Worm (Caenorhabditis elegans): ENCODE measurements around the gene C39D10.5.

Gene C39D10.5

ce11 chrX:7847413-7847812 lies 44.8 kb downstream of the C39D10.5 start, which contains the start of gene C54D2.6:
TSS of gene C54D2.6 (minus strand) at chrX:7847513.
- no peak for TF ChIP-seq B0310.2 (tag; optimal IDR thresholded peaks at IDR 0.05)
- no peak for TF ChIP-seq hnd-1 (tag; optimal IDR thresholded peaks at IDR 0.05)
- TF ChIP-seq F13C5.2 (tag; optimal IDR thresholded peaks at IDR 0.05), result no peak
- TF ChIP-seq scrt-1 (GFP tag; IDR thresholded peaks at IDR 0.05), result no peak
- TF ChIP-seq ama-1 (optimal IDR thresholded peaks at IDR 0.05), result no peak
- no peak for TF ChIP-seq tra-4 (tag; optimal IDR thresholded peaks at IDR 0.05)
- TF ChIP-seq tbx-11 (GFP tag; IDR thresholded peaks at IDR 0.05), result no peak
- no peak for TF ChIP-seq hmg-4 (GFP tag; optimal IDR thresholded peaks at IDR 0.05)
- no peak for TF ChIP-seq ets-7 (tag; optimal IDR thresholded peaks at IDR 0.05)
- TF ChIP-seq ceh-36 (tag; optimal IDR thresholded peaks at IDR 0.05), result no peak

DNA sequence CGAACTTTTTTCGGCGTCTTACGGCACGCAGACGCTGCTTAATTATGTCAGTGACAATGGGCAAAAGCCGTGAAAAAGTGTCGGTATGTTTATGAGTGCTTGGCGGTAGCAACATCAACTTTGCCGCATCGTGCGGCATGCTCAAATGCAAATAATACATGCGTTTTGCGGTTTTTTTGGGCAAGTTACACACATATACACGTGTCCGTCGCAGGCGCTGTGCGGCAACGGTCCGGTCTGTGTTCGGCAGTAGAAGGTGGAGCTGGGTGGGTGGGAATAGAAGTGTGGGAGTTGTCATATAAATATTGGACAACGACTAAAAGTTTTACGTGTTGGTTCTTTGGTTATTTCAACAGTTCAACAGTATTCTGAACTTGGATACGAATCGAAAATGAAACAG lies 50.0 kb downstream of the C39D10.5 start, which contains the start of gene idpp-11:
TSS of gene idpp-11 (plus strand) at position 301 of the 400 bp plus-strand sequence.
- TF ChIP-seq aly-1 (tag; optimal IDR thresholded peaks at IDR 0.05) (no peak), ets-7 (tag; optimal IDR thresholded peaks at IDR 0.05) (no peak), hnd-1 (tag; optimal IDR thresholded peaks at IDR 0.05) (no peak), ceh-13 (GFP tag; optimal IDR thresholded peaks at IDR 0.05) (no peak), tbx-11 (GFP tag; IDR thresholded peaks at IDR 0.05) (no peak), flt-1 (GFP tag; IDR thresholded peaks at IDR 0.05) (no peak), F13C5.2 (tag; optimal IDR thresholded peaks at IDR 0.05) (no peak), ceh-36 (tag; optimal IDR thresholded peaks at IDR 0.05) (no peak)

DNA sequence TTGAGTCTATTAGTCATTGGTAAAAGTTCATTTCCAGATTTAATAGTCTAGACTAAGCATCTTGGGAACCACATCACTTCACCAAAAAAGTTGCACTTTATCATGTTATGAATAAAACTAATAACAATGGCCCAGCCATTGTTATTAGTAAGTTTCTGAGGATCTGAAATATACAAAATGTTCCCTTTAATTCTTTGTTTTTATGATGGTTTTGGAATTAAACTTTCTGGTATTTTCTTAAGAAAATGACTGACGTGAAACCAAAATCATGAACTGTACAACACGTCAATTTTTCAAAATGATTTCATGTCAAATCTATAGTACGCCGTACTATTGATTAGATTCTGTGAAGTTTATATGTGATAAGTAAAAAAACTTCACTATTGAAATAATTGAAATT lies 52.2 kb downstream of the C39D10.5 start:
- no peak for TF ChIP-seq pes-1 (GFP tag; IDR thresholded peaks at IDR 0.05)

Measured in whole organism, early embryonic.